Worm (Caenorhabditis elegans): ENCODE results near the gene srx-134.
A peak's percentile ranks its signal among the peaks of the same experiment; 100 is the strongest.

The srx-134 gene

DNA sequence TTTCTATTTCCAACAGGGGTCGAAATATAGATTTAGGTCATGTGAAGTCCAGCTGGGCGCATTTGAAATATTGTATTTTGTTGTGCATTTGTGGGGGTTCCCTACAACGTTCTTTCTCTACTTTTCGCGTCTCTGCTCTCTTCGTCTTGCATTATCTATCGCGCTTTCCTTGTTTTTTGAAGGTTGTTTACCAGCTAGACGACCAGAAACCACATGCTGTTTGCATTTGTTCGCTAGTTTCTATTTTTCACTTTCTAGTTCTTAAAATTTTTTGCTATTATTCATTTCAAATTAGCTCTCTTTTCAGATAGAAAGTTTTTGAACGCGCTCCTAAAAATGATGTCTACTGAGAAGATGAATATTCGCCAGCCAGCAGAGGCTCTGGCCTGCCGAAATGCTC is 16.8 kb downstream of the srx-134 start, which contains the start of gene F55B12.10:
TSS of gene F55B12.10 (plus strand) at position 301 of the 400 bp plus-strand sequence.
- TF ChIP-seq ceh-58 (GFP tag; IDR thresholded peaks at IDR 0.05): no peak
- TF ChIP-seq zfh-2 (GFP tag; conservative IDR thresholded peaks at IDR 0.05): no peak
- no peak for TF ChIP-seq nfya-1 (tag; optimal IDR thresholded peaks at IDR 0.05; ENCODE audit: borderline replicate concordance, insufficient read depth)
- TF ChIP-seq K12H6.12 (tag; optimal IDR thresholded peaks at IDR 0.05): peak; percentile 7
- TF ChIP-seq sptf-2 (GFP tag; optimal IDR thresholded peaks at IDR 0.05): no peak
- no peak for TF ChIP-seq Y67H2A.10 (GFP tag; conservative IDR thresholded peaks at IDR 0.05)

DNA sequence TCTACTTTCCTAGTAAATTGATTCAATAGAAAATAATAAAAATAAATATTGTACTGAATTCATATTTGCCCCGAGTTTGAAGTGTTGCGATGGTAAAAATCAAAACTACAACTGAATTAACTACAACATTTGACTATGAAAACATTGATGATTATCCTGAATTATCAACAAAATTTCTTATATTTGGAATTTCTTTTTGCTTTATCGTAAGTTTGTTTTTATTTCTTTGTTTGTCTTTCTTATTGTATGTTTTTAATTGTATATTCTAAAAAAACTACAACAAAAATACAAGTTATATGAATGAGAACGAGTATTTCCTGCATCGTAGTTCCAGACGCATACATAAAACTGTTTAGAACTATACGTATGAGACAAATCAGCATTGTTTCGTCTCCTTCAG is 19.1 kb downstream of the srx-134 start, which contains the start of gene srx-128:
TSS of gene srx-128 (plus strand) at position 301 of the 400 bp plus-strand sequence.
- TF ChIP-seq F57C9.4 (tag; optimal IDR thresholded peaks at IDR 0.05) (no peak), F37B4.10 (GFP tag; IDR thresholded peaks at IDR 0.05) (no peak), F10E7.11 (tag; optimal IDR thresholded peaks at IDR 0.05) (no peak), lag-1 (GFP tag; IDR thresholded peaks at IDR 0.05) (no peak), ceh-27 (GFP tag; optimal IDR thresholded peaks at IDR 0.05) (no peak), akir-1 (GFP tag; optimal IDR thresholded peaks at IDR 0.05) (no peak), zfh-2 (GFP tag; conservative IDR thresholded peaks at IDR 0.05) (no peak), lsl-1 (GFP tag; optimal IDR thresholded peaks at IDR 0.05) (no peak), F23B12.7 (tag; optimal IDR thresholded peaks at IDR 0.05; ENCODE audit: insufficient read depth) (no peak), dpl-1 (GFP tag; optimal IDR thresholded peaks at IDR 0.05) (no peak), C17E4.6 (GFP tag; IDR thresholded peaks at IDR 0.05) (no peak), lin-40 (tag; optimal IDR thresholded peaks at IDR 0.05) (no peak), tbp1 (GFP tag; optimal IDR thresholded peaks at IDR 0.05) (no peak)

DNA sequence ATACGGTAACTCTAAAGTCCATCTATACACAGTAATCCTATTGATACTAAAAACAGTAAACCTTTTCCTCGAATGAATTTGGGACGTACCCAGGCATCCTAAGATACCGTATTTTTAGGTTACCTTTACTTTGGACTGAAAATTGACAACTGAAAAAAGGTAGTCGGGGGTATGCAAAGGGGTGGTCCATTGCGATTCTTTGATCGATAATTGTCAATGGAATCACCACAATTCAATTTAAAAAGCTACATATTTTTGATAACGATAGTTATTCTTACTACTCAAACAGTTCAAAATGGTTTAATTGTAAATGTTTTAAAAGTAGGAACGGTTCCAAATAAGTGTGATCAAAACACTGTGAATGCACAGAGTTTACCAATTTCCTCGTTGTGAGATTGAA is 22.3 kb downstream of the srx-134 start, which contains the start of gene srx-129:
TSS of gene srx-129 (plus strand) at position 301 of the 400 bp plus-strand sequence.
- TF ChIP-seq lsy-27 (tag; optimal IDR thresholded peaks at IDR 0.05; ENCODE audit: borderline replicate concordance, insufficient read depth) (no peak), attf-6 (GFP tag; IDR thresholded peaks at IDR 0.05) (no peak), snpc-4 (GFP tag; optimal IDR thresholded peaks at IDR 0.05) (no peak), snpc-4 (tag; optimal IDR thresholded peaks at IDR 0.05) (no peak), hmg-20 (GFP tag; IDR thresholded peaks at IDR 0.05) (no peak), let-526 (GFP tag; IDR thresholded peaks at IDR 0.05) (no peak), dpl-1 (GFP tag; optimal IDR thresholded peaks at IDR 0.05) (no peak), F49E8.2 (tag; optimal IDR thresholded peaks at IDR 0.05; ENCODE audit: insufficient read depth) (no peak), Y56A3A.18 (GFP tag; IDR thresholded peaks at IDR 0.05) (no peak), attf-5 (GFP tag; optimal IDR thresholded peaks at IDR 0.05) (no peak), ceh-27 (GFP tag; optimal IDR thresholded peaks at IDR 0.05) (no peak)

DNA sequence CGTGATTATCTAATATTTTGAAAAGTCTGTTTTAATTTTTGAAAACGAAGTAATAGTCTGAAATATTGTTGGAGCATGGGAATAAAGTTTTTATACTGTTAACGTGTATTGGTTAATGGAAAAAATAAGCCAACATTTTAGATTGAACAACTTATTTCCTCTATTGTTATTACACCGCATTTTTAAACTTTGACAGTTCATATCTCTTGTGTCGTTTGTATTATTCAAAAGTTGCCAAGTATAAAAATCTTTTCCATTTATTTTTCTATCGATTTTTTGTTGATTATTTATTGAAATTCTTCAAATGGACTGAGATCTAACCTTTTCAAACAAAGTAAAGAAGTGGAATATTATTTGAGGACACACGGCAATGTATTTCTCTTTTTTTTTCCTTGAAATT is 25.5 kb downstream of the srx-134 start, which contains the start of gene str-165:
TSS of gene str-165 (plus strand) at position 301 of the 400 bp plus-strand sequence.
- TF ChIP-seq let-607 (tag; optimal IDR thresholded peaks at IDR 0.05): no peak
- TF ChIP-seq F37B4.10 (GFP tag; IDR thresholded peaks at IDR 0.05): no peak
- no peak for TF ChIP-seq somi-1 (GFP tag; optimal IDR thresholded peaks at IDR 0.05)
- TF ChIP-seq ceh-40 (GFP tag; IDR thresholded peaks at IDR 0.05): no peak
- TF ChIP-seq lsl-1 (GFP tag; optimal IDR thresholded peaks at IDR 0.05): no peak
- TF ChIP-seq chd-7 (tag; optimal IDR thresholded peaks at IDR 0.05): no peak
- TF ChIP-seq hmg-1.2 (GFP tag; IDR thresholded peaks at IDR 0.05): no peak
- TF ChIP-seq ztf-6 (GFP tag; IDR thresholded peaks at IDR 0.05): no peak
- TF ChIP-seq egl-44 (GFP tag; IDR thresholded peaks at IDR 0.05): no peak
- no peak for TF ChIP-seq ets-4 (GFP tag; optimal IDR thresholded peaks at IDR 0.05)
- no peak for TF ChIP-seq F49E8.2 (tag; optimal IDR thresholded peaks at IDR 0.05; ENCODE audit: insufficient read depth)
- no peak for TF ChIP-seq attf-3 (GFP tag; conservative IDR thresholded peaks at IDR 0.05)
- no peak for TF ChIP-seq nhr-120 (GFP tag; IDR thresholded peaks at IDR 0.05)
- no peak for TF ChIP-seq lsy-27 (tag; optimal IDR thresholded peaks at IDR 0.05; ENCODE audit: borderline replicate concordance, insufficient read depth)
